Worm (Caenorhabditis elegans) whole organism, late embryonic: ENCODE results near the gene hrpa-2.

Source experiments
- C08G9.2 ChIP-seq: sonication (generic microtip); optimal IDR thresholded peaks from 2 replicates; lab custom pipeline; 2016; ENCODE audit warnings: mild to moderate bottlenecking, missing genetic modification characterization, moderate library complexity, missing compliant biosample characterization
- F13H6.1 ChIP-seq: sonication (generic microtip); optimal IDR thresholded peaks from 2 replicates; lab custom pipeline; 2016; ENCODE audit warnings: missing genetic modification characterization, missing compliant biosample characterization
- K02D7.2 ChIP-seq: sonication (generic microtip); optimal IDR thresholded peaks from 2 replicates; lab custom pipeline; 2017; ENCODE audit warnings: mild to moderate bottlenecking, missing genetic modification characterization, missing compliant biosample characterization
- T23F11.4 ChIP-seq: fragments of 200-800 bp; sonication (Bioruptor generic); optimal IDR thresholded peaks from 2 replicates; lab custom pipeline; 2018; ENCODE audit warnings: mild to moderate bottlenecking, missing genetic modification characterization, missing compliant biosample characterization
- Y22D7AL.16 ChIP-seq: sonication (generic microtip); optimal IDR thresholded peaks from 2 replicates; lab custom pipeline; 2016; ENCODE audit warnings: missing genetic modification characterization, missing compliant biosample characterization
- ceh-14 ChIP-seq: sonication (generic microtip); optimal IDR thresholded peaks from 2 replicates; lab custom pipeline; 2016; ENCODE audit warnings: missing genotype, missing genetic modification characterization, missing compliant biosample characterization
- ceh-18 ChIP-seq: sonication (generic microtip); optimal IDR thresholded peaks from 2 replicates; lab custom pipeline; 2016; ENCODE audit warnings: missing genetic modification characterization, missing compliant biosample characterization
- ceh-19 ChIP-seq: fragments of 200-800 bp; sonication (Bioruptor generic); optimal IDR thresholded peaks from 2 replicates; lab custom pipeline; 2018; ENCODE audit warnings: mild to moderate bottlenecking, missing genetic modification characterization, missing compliant biosample characterization
- ceh-2 ChIP-seq: sonication (generic microtip); optimal IDR thresholded peaks from 2 replicates; lab custom pipeline; 2016; ENCODE audit warnings: missing genotype, missing genetic modification characterization, missing compliant biosample characterization
- ceh-22 ChIP-seq: sonication (generic microtip); optimal IDR thresholded peaks from 2 replicates; lab custom pipeline; 2017; ENCODE audit warnings: missing biosample characterization, missing genetic modification characterization
- ceh-31 ChIP-seq: sonication (generic microtip); optimal IDR thresholded peaks from 2 replicates; lab custom pipeline; 2016; ENCODE audit warnings: missing genetic modification characterization, missing compliant biosample characterization
- ceh-34 ChIP-seq: sonication (generic microtip); optimal IDR thresholded peaks from 2 replicates; lab custom pipeline; 2016; ENCODE audit warnings: mild to moderate bottlenecking, missing genetic modification characterization, missing compliant biosample characterization
- ceh-48 ChIP-seq: sonication (generic microtip); optimal IDR thresholded peaks from 2 replicates; lab custom pipeline; 2016; ENCODE audit warnings: missing genetic modification characterization, inconsistent platforms, missing compliant biosample characterization
- ceh-9 ChIP-seq: sonication (generic microtip); optimal IDR thresholded peaks from 2 replicates; lab custom pipeline; 2016; ENCODE audit warnings: mild to moderate bottlenecking, missing genetic modification characterization, inconsistent platforms, missing compliant biosample characterization
- dve-1 ChIP-seq: sonication (generic microtip); optimal IDR thresholded peaks from 2 replicates; lab custom pipeline; 2017; ENCODE audit warnings: antibody characterized with exemption, mild to moderate bottlenecking, missing genetic modification characterization, missing compliant biosample characterization
- elt-4 ChIP-seq: sonication (generic microtip); optimal IDR thresholded peaks from 2 replicates; lab custom pipeline; 2016; ENCODE audit warnings: missing genetic modification characterization, missing compliant biosample characterization
- ets-4 ChIP-seq: sonication (generic microtip); optimal IDR thresholded peaks from 2 replicates; lab custom pipeline; 2016; ENCODE audit warnings: missing genetic modification characterization, missing compliant biosample characterization
- fkh-6 ChIP-seq: sonication (generic microtip); optimal IDR thresholded peaks from 2 replicates; lab custom pipeline; 2016; ENCODE audit warnings: missing genetic modification characterization, missing compliant biosample characterization
- hlh-6 ChIP-seq: sonication (generic microtip); optimal IDR thresholded peaks from 2 replicates; lab custom pipeline; 2016; ENCODE audit warnings: missing genotype, missing genetic modification characterization, missing compliant biosample characterization
- hlh-8 ChIP-seq: sonication (generic microtip); optimal IDR thresholded peaks from 2 replicates; lab custom pipeline; 2016; ENCODE audit warnings: missing genotype, missing genetic modification characterization, missing compliant biosample characterization
- lin-11 ChIP-seq: fragments of 200-800 bp; sonication (Bioruptor generic); optimal IDR thresholded peaks from 2 replicates; lab custom pipeline; 2018; ENCODE audit warnings: mild to moderate bottlenecking, missing genetic modification characterization, missing compliant biosample characterization
- pha-2 ChIP-seq: sonication (generic microtip); optimal IDR thresholded peaks from 2 replicates; lab custom pipeline; 2017; ENCODE audit warnings: mild to moderate bottlenecking, missing genetic modification characterization, missing compliant biosample characterization
- ref-2 ChIP-seq: sonication (generic microtip); optimal IDR thresholded peaks from 2 replicates; lab custom pipeline; 2016; ENCODE audit warnings: missing genetic modification characterization, missing compliant biosample characterization
- sdc-2 ChIP-seq: sonication (generic microtip); optimal IDR thresholded peaks from 2 replicates; lab custom pipeline; 2016; ENCODE audit warnings: missing genotype, missing genetic modification characterization, missing compliant biosample characterization
- sox-4 ChIP-seq: sonication (generic microtip); optimal IDR thresholded peaks from 2 replicates; lab custom pipeline; 2017; ENCODE audit warnings: mild to moderate bottlenecking, missing genetic modification characterization, inconsistent platforms, missing compliant biosample characterization
- tbx-2 ChIP-seq: sonication (generic microtip); optimal IDR thresholded peaks from 2 replicates; lab custom pipeline; 2016; ENCODE audit warnings: missing genetic modification characterization, missing compliant biosample characterization
- unc-3 ChIP-seq, 2 experiments: fragments of 200-800 bp in 1 of 2; sonication (Bioruptor generic) in 1 of 2; sonication (generic microtip) in 1 of 2; conservative IDR thresholded peaks in 1 of 2; optimal IDR thresholded peaks in 1 of 2; 2 replicates each; pipeline versions ENCODE4 v1.3.6 to Lab custom; 2016 to 2022; ENCODE audit warnings: missing compliant biosample characterization in 2 of 2, missing genetic modification characterization in 2 of 2, missing genetic modification reagents in 1 of 2
- unc-42 ChIP-seq: sonication (generic microtip); optimal IDR thresholded peaks from 2 replicates; lab custom pipeline; 2016; ENCODE audit warnings: missing genotype, missing genetic modification characterization, missing compliant biosample characterization
- unc-55 ChIP-seq: sonication (generic microtip); optimal IDR thresholded peaks from 2 replicates; lab custom pipeline; 2017; ENCODE audit warnings: missing biosample characterization, missing genetic modification reagents, missing genetic modification characterization
- ztf-16 ChIP-seq: sonication (generic microtip); optimal IDR thresholded peaks from 2 replicates; lab custom pipeline; 2017; ENCODE audit warnings: missing genetic modification characterization, missing compliant biosample characterization

The hrpa-2 gene

DNA sequence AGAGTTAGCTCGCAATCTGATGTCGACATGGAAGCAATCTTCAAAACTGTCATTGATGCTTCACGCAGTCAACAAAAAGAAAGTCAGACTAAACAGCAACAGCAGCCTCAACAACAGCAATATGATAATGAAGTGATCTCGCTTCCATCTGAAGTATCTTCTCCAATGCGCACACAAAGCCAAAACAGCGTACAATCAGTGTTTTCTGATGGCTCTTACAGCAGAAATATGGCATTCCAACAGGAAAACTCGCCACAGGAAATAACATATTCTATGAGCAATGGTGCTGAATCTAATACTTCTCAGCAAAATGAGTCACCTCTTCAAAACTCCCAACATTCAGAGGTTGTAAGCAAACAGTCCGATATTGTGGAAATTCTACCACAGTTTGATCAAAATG is 13.2 kb upstream of the hrpa-2 start:
- TF ChIP-seq ceh-2 (no peak), ceh-18 (tag; lab: Kevin White, UChicago) (no peak), dve-1 (no peak), ets-4 (no peak)

DNA sequence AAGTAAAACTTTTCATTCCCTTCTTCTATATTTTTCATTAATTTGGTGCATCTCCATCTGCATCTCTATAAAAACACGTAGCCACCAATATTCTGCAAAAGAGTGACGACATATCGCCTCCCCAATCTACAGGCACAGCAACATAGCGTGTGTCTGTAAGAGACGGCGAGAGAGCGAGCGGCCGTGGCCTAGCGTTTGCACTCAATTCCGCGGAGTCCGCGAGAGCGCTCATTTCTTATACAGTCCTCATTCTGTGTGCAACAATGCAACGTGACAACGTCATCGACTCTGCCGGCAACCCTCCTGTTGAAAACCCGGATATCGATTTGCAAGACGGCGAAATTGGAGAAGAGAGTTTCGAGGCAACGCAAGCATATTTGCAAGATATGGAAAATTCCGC is 10.6 kb upstream of the hrpa-2 start, which contains the start of gene H28G03.2:
Gene H28G03.2 (plus strand): TSS at position 200 of the 400 bp plus-strand sequence.
- TF ChIP-seq sdc-2 (tag; lab: Kevin White, UChicago) (peak; percentile 17), ceh-14 (tag; lab: Kevin White, UChicago) (peak; percentile 22), ceh-2 (peak; percentile 57), ceh-31 (tag; lab: Kevin White, UChicago) (peak; percentile 85), ceh-48 (no peak), hlh-6 (tag; lab: Kevin White, UChicago) (no peak), tbx-2 (tag; lab: Kevin White, UChicago) (peak; percentile 77), K02D7.2 (tag; lab: Kevin White, UChicago) (no peak), C08G9.2 (tag; lab: Kevin White, UChicago) (peak; percentile 58), ref-2 (tag; lab: Kevin White, UChicago) (peak; percentile 33), ceh-22 (tag; lab: Kevin White, UChicago) (no peak), fkh-6 (tag; lab: Kevin White, UChicago) (peak; percentile 59)

DNA sequence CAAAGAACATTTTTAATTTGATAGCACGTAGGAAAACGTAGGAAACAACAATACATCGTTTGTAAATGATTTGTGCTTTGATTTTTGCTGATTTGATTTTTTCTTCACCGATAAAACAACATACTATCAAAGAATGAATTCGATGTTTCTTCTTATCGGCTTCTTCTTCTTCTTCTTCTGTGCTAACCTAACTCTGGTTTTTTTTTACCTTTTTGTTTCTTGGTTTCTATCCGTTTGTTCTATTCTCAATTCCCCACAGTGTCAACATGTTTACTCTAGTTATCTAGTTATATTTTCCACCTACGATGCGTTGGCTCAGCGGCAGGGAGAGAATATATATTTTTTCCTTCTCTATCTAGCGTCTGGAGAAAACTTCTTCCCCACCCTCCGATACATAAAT is 8.3 kb upstream of the hrpa-2 start:
- no peak for TF ChIP-seq pha-2 (tag; lab: Kevin White, UChicago)
- no peak for TF ChIP-seq ceh-2
- no peak for TF ChIP-seq Y22D7AL.16
- no peak for TF ChIP-seq lin-11 (tag; lab: Kevin White, UChicago)
- TF ChIP-seq hlh-8: no peak

DNA sequence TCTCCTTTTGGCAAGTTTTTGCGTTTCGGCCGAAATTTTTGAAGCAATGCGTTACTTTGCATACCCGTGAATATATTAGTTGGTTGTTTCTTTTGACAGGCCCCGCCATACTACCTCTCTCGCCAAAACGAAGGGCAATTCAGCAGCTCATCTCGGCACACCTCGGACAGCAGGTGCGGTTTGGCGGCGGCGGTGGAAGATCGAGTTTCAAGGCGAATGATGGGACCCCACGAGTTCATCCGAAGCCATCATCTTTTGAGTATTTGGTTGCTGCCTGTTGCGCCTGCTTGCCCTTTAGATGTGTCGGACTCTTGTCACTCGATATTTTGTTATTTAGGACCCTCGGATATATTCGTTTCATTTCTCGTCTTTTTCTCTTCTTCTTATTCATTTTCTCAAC is 7.8 kb upstream of the hrpa-2 start:
- TF ChIP-seq T23F11.4: no peak
- TF ChIP-seq ceh-19 (GFP tag; lab: Kevin White, UChicago): peak; percentile 5
- TF ChIP-seq ceh-2: no peak
- TF ChIP-seq ceh-18 (tag; lab: Kevin White, UChicago): peak; percentile 1
- no peak for TF ChIP-seq F13H6.1
- TF ChIP-seq ceh-34 (tag; lab: Kevin White, UChicago): peak; percentile 88
- no peak for TF ChIP-seq unc-3 (GFP tag; conservative IDR thresholded peaks at IDR 0.05; lab: Robert Waterston, UW)
- TF ChIP-seq unc-3 (tag; optimal IDR thresholded peaks at IDR 0.05; lab: Kevin White, UChicago): no peak

DNA sequence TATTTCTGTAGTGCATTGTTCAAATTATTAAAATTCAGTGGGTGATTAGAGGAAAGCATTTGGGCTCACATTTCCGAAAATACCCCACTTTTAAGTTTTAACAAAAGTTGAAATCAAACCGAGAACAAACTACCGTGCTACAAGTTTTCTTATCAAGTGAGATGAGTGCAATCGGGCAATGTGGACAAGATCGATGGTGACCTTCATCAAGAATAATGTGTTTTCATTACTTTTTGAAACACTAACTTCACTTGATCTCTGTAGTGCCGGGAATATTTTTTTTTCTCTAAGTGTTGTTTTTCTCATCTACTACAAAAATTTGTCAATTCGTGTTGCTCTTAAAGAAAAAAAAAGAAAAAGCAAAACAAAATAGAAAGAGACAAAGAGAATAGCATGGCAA is 7.3 kb upstream of the hrpa-2 start:
- TF ChIP-seq ets-4: no peak
- no peak for TF ChIP-seq ceh-14 (tag; lab: Kevin White, UChicago)

DNA sequence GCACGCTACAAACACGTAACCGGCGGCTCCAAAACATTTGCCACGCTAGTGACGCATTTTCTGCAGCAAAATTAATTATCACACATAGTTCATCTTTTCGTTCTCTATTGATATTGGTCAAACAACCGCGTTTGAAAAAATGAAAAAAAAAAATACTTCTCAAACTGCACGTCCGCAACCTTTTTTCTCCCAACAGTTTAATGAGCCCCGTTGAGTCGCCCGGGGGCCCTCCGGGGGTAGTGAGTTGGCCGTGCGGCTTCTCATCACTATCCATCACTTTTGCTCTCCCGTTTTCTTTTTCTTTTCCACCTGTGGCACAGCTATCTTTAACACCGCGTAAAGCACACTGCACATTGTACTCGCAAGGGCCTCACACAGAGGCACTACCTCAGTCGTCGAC is 6.7 kb upstream of the hrpa-2 start:
- TF ChIP-seq ceh-9 (tag; lab: Kevin White, UChicago): no peak
- TF ChIP-seq ztf-16: no peak
- TF ChIP-seq unc-55 (GFP tag; lab: Kevin White, UChicago): peak; percentile 23
- peak; percentile 58 for TF ChIP-seq ceh-18 (tag; lab: Kevin White, UChicago)
- TF ChIP-seq T23F11.4: no peak
- TF ChIP-seq elt-4: no peak
- peak; percentile 25 for TF ChIP-seq hlh-6 (tag; lab: Kevin White, UChicago)

DNA sequence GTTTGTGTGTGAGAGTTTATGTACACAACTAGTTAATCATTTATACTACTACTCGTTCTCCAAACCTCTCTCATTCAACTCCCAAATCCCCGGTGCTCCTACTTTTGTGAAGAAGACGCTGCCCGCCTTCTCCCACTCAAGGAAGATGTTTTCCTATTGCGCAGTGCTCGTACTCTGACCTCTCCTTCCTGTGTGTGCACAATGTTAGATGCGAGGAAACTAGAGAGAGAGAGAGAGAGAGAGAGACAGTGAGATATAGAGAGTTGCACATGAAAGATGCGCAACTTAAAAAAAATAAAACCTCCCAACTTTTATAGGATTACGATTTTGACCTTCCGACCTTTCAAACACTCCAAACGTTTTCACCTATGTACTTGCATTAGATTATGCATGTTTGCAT is 5.6 kb upstream of the hrpa-2 start:
- TF ChIP-seq unc-42 (peak; percentile 82), sox-4 (no peak)
